Worm (Caenorhabditis elegans) whole organism, L4 larva: ENCODE results near the gene zig-8.

Source experiments
- D1046.2 ChIP-seq: fragments of 200-800 bp; sonication (Bioruptor generic); IDR thresholded peaks from 2 replicates; pipeline ENCODE4 v1.3.6; 2022; ENCODE audit warnings: missing genetic modification characterization, missing compliant biosample characterization
- F37D6.2 ChIP-seq: sonication (generic microtip); optimal IDR thresholded peaks from 2 replicates; lab custom pipeline; 2016; ENCODE audit warnings: mild to moderate bottlenecking, missing genetic modification characterization, missing compliant biosample characterization
- F44E2.7 ChIP-seq: fragments of 200-800 bp; sonication (Bioruptor generic); IDR thresholded peaks from 2 replicates; pipeline ENCODE4 v2.1.2; 2022; ENCODE audit warnings: missing genetic modification characterization, missing compliant biosample characterization
- R02D3.7 ChIP-seq: fragments of 150-350 bp; sonication (generic microtip); optimal IDR thresholded peaks from 3 replicates; lab custom pipeline; 2014; ENCODE audit warnings: missing biosample characterization, missing genetic modification characterization
- ama-1 ChIP-seq: fragments of 150-350 bp; optimal IDR thresholded peaks from 2 replicates; lab custom pipeline; 2014; ENCODE audit warnings: inconsistent platforms, mixed read lengths
- daf-16 ChIP-seq, 3 experiments: sonication (generic microtip); optimal IDR thresholded peaks; 2 replicates each; lab custom pipeline; 2016 to 2017; ENCODE audit warnings: missing genetic modification characterization in 3 of 3, missing genetic modification reagents in 3 of 3, mild to moderate bottlenecking in 2 of 3, missing compliant biosample characterization in 2 of 3, missing biosample characterization in 1 of 3, moderate library complexity in 1 of 3
- daf-19 ChIP-seq: fragments of 200-800 bp; sonication (Bioruptor generic); conservative IDR thresholded peaks from 2 replicates; pipeline ENCODE4 v1.3.6; 2022; ENCODE audit warnings: missing genetic modification characterization, missing compliant biosample characterization
- dpl-1 ChIP-seq: fragments of 150-350 bp; optimal IDR thresholded peaks from 2 replicates; lab custom pipeline; 2014; ENCODE audit warnings: missing biosample characterization, missing genetic modification reagents, missing genetic modification characterization
- dve-1 ChIP-seq: sonication (generic microtip); optimal IDR thresholded peaks from 2 replicates; lab custom pipeline; 2017; ENCODE audit warnings: antibody characterized with exemption, mild to moderate bottlenecking, missing genetic modification characterization, missing compliant biosample characterization; ENCODE audit not compliant: insufficient read depth
- egl-43 ChIP-seq: fragments of 200-800 bp; sonication (Bioruptor generic); IDR thresholded peaks from 2 replicates; pipeline ENCODE4 v1.3.6; 2022; ENCODE audit warnings: missing genetic modification reagents, missing genetic modification characterization, missing compliant biosample characterization
- fkh-10 ChIP-seq: fragments of 150-350 bp; optimal IDR thresholded peaks from 2 replicates; lab custom pipeline; 2014; ENCODE audit warnings: missing biosample characterization, missing genetic modification reagents, missing genetic modification characterization
- hlh-30 ChIP-seq: sonication (generic microtip); optimal IDR thresholded peaks from 2 replicates; lab custom pipeline; 2017; ENCODE audit warnings: antibody characterized with exemption, mild to moderate bottlenecking, missing genetic modification characterization, missing compliant biosample characterization; ENCODE audit not compliant: insufficient read depth
- lin-38 ChIP-seq: fragments of 200-800 bp; sonication (Bioruptor generic); IDR thresholded peaks from 2 replicates; pipeline ENCODE4 v1.3.6; 2022; ENCODE audit warnings: missing genetic modification reagents, missing genetic modification characterization, missing compliant biosample characterization
- lir-3 ChIP-seq: sonication (generic microtip); optimal IDR thresholded peaks from 2 replicates; lab custom pipeline; 2016; ENCODE audit warnings: mild to moderate bottlenecking, missing genetic modification characterization, missing compliant biosample characterization
- lsy-2 ChIP-seq, 2 experiments: fragments of 150-350 bp in 1 of 2; sonication (generic microtip) in 1 of 2; optimal IDR thresholded peaks; 2 replicates each; lab custom pipeline; 2014 to 2017; ENCODE audit warnings: missing biosample characterization in 2 of 2, missing genetic modification characterization in 2 of 2
- mdl-1 ChIP-seq, 2 experiments: fragments of 150-350 bp in 1 of 2; sonication (generic microtip) in 1 of 2; optimal IDR thresholded peaks; 2 replicates each; lab custom pipeline; 2014 to 2017; ENCODE audit warnings: missing biosample characterization in 2 of 2, missing genetic modification characterization in 2 of 2
- mdt-29 ChIP-seq: fragments of 200-800 bp; sonication (Bioruptor generic); IDR thresholded peaks from 2 replicates; pipeline ENCODE4 v1.3.6; 2022; ENCODE audit warnings: missing genetic modification reagents, missing genetic modification characterization, missing compliant biosample characterization
- mes-2 ChIP-seq: sonication (generic microtip); optimal IDR thresholded peaks from 2 replicates; lab custom pipeline; 2016; ENCODE audit warnings: missing genotype, mild to moderate bottlenecking, missing genetic modification characterization, missing compliant biosample characterization; ENCODE audit not compliant: poor library complexity, severe bottlenecking
- nhr-111 ChIP-seq: fragments of 200-800 bp; sonication (Bioruptor generic); optimal IDR thresholded peaks from 2 replicates; lab custom pipeline; 2018; ENCODE audit warnings: mild to moderate bottlenecking, missing genetic modification characterization, missing compliant biosample characterization
- nhr-237 ChIP-seq: sonication (generic microtip); optimal IDR thresholded peaks from 2 replicates; lab custom pipeline; 2017; ENCODE audit warnings: missing biosample characterization, missing genetic modification characterization
- nhr-28 ChIP-seq: fragments of 150-350 bp; optimal IDR thresholded peaks from 2 replicates; lab custom pipeline; 2014; ENCODE audit warnings: missing biosample characterization, missing genetic modification characterization
- nhr-42 ChIP-seq: fragments of 200-800 bp; sonication (Bioruptor generic); IDR thresholded peaks from 2 replicates; pipeline ENCODE4 v1.3.6; 2022; ENCODE audit warnings: missing genetic modification characterization, missing compliant biosample characterization
- nhr-48 ChIP-seq: sonication (generic microtip); optimal IDR thresholded peaks from 2 replicates; lab custom pipeline; 2016; ENCODE audit warnings: mild to moderate bottlenecking, missing genetic modification characterization, missing compliant biosample characterization
- nhr-76 ChIP-seq: fragments of 150-350 bp; optimal IDR thresholded peaks from 2 replicates; lab custom pipeline; 2014; ENCODE audit warnings: missing biosample characterization, missing genetic modification characterization
- pqm-1 ChIP-seq: sonication (generic microtip); optimal IDR thresholded peaks from 2 replicates; lab custom pipeline; 2017; ENCODE audit warnings: missing biosample characterization, missing genetic modification characterization
- snpc-4 ChIP-seq: fragments of 150-350 bp; optimal IDR thresholded peaks from 2 replicates; lab custom pipeline; 2014; ENCODE audit warnings: missing biosample characterization, missing genetic modification characterization
- tag-97 ChIP-seq: fragments of 200-800 bp; sonication (Bioruptor generic); IDR thresholded peaks from 2 replicates; pipeline ENCODE4 v1.3.6; 2022; ENCODE audit warnings: missing genetic modification characterization, missing compliant biosample characterization
- tra-1 ChIP-seq: fragments of 200-800 bp; sonication (Bioruptor generic); IDR thresholded peaks from 2 replicates; pipeline ENCODE4 v1.3.6; 2022; ENCODE audit warnings: missing genetic modification reagents, missing genetic modification characterization, missing compliant biosample characterization
- unc-62 ChIP-seq, 3 experiments: fragments of 150-350 bp in 1 of 3; sonication (generic microtip); optimal IDR thresholded peaks in 2 of 3; peaks in 1 of 3; 1 replicate in 1 of 3; 2 replicates in 2 of 3; lab custom pipeline; 2014 to 2017; ENCODE audit warnings: missing biosample characterization in 3 of 3, missing genetic modification characterization in 3 of 3, missing genetic modification reagents in 3 of 3, missing genotype in 1 of 3
- zfp-2 ChIP-seq: sonication (generic microtip); optimal IDR thresholded peaks from 2 replicates; lab custom pipeline; 2016; ENCODE audit warnings: mild to moderate bottlenecking, missing genetic modification characterization, missing compliant biosample characterization
- zfp-3 ChIP-seq: fragments of 200-800 bp; sonication (Bioruptor generic); conservative IDR thresholded peaks from 2 replicates; pipeline ENCODE4 v1.3.6; 2022; ENCODE audit warnings: missing genetic modification reagents, missing genetic modification characterization, missing compliant biosample characterization
- zip-11 ChIP-seq: fragments of 200-800 bp; sonication (Bioruptor generic); IDR thresholded peaks from 2 replicates; pipeline ENCODE4 v1.3.6; 2022; ENCODE audit warnings: missing genetic modification characterization, missing compliant biosample characterization
- zip-2 ChIP-seq: fragments of 150-350 bp; optimal IDR thresholded peaks from 2 replicates; lab custom pipeline; 2014; ENCODE audit warnings: missing biosample characterization, missing genetic modification characterization
- ztf-7 ChIP-seq: fragments of 150-350 bp; optimal IDR thresholded peaks from 2 replicates; lab custom pipeline; 2014; ENCODE audit warnings: missing biosample characterization, missing genetic modification characterization

The zig-8 gene

DNA sequence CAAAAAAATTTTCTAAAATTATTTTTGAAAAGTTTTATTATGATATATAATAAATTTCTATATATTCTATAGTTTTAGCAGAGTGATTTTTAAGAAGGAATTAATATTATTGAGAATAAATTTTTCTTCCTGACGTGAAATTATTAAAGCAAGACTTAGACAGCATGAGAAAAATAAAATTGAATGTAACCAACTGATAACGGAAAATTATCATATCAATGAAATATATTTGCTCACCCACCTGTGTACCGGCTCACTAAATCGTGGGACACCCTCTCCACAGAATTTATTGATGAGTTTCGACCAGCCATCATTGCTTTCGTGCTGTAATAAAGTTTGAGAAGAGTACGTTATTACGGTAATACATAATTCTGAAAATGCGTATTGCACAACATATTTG, 19.7 kb downstream of the zig-8 start, which contains the start of gene bre-2:
bre-2 (minus strand) TSS at position 326 of the 400 bp plus-strand sequence.
- TF ChIP-seq R02D3.7 (tag; lab: Kevin White, UChicago) = no peak
- TF ChIP-seq zfp-2 (tag; lab: Kevin White, UChicago) = no peak
- TF ChIP-seq daf-16 (GFP tag; optimal IDR thresholded peaks at IDR 0.05; lab: Kevin White, UChicago) = no peak
- TF ChIP-seq daf-16 (tag; optimal IDR thresholded peaks at IDR 0.05; lab: Kevin White, UChicago) = peak; percentile 62
- peak; percentile 34 for TF ChIP-seq pqm-1 (tag; lab: Kevin White, UChicago)
- no peak for TF ChIP-seq fkh-10
- TF ChIP-seq egl-43 (GFP tag; lab: Robert Waterston, UW) = no peak

ce11 chrIII:13151765-13152164, 32.1 kb downstream of the zig-8 start:
- no peak for TF ChIP-seq nhr-111 (GFP tag; lab: Kevin White, UChicago)
- TF ChIP-seq nhr-237 = no peak
- TF ChIP-seq zip-11 (GFP tag; lab: Robert Waterston, UW) = no peak
- peak; percentile 79 for TF ChIP-seq lin-38 (GFP tag; lab: Robert Waterston, UW)

DNA sequence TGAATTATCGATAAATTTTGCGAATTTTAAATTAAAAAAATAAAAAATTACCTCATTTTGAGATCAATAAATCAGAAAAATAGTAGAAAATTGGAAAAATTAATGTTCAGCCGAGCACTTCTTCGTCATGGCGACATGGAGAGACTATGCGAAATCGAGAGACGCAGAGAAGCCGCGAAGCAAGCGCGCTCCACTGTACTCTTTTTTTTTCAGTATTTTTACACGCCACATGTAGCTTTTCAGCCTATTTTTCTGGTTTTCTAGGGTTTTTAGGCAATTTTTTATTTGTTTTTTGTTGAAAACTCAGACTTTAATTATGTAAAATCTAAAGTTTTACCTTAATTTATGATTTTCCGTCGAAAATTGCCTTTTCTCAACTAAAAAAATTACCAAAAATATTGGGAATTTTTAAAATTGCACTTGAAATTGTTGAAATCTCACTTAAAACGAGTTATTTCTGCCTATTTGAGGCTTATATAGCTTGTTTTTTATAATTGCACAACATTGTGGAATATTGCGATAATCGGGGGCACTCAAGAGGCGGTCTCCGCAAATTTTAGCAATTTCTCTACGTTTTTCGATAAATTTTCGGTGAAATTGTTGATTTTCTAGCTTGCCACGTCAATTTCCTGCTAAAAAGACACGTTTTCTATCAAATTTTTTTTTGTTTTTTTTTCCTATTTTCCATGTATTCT, 33.2 kb downstream of the zig-8 start, which contains the start of gene Y39E4B.10:
Y39E4B.10 (minus strand) TSS at position 162 of the 695 bp plus-strand sequence.
- TF ChIP-seq dve-1 (tag; lab: Kevin White, UChicago) (peak; percentile 17), dpl-1 (GFP tag; lab: Kevin White, UChicago) (peak; percentile 55), ztf-7 (no peak), mes-2 (tag; lab: Kevin White, UChicago) (peak; percentile 56), nhr-76 (tag; lab: Kevin White, UChicago) (no peak), daf-19 (GFP tag; lab: Robert Waterston, UW) (no peak), nhr-28 (peak; percentile 16), nhr-42 (GFP tag; lab: Robert Waterston, UW) (no peak), unc-62 (GFP tag; optimal IDR thresholded peaks at IDR 0.05 in 1 of 2; lab: Kevin White, UChicago) (peak in 1 of 2 experiments; percentile 72), unc-62 (tag; optimal IDR thresholded peaks at IDR 0.05; lab: Kevin White, UChicago) (no peak), F37D6.2 (tag; lab: Kevin White, UChicago) (no peak), lsy-2 (tag; optimal IDR thresholded peaks at IDR 0.05; lab: Kevin White, UChicago) (peak in 1 of 2 experiments; percentile 61), snpc-4 (tag; lab: Kevin White, UChicago) (no peak), lin-38 (GFP tag; lab: Robert Waterston, UW) (peak; percentile 94), hlh-30 (tag; lab: Kevin White, UChicago) (peak; percentile 29), zip-2 (tag; lab: Kevin White, UChicago) (peak; percentile 94)

ce11 chrIII:13153517-13153916, 33.9 kb downstream of the zig-8 start, which contains the start of gene abce-1:
Gene abce-1 (plus strand): TSS chrIII:13153817.
- TF ChIP-seq hlh-30 (tag; lab: Kevin White, UChicago) (no peak), zfp-3 (GFP tag; lab: Robert Waterston, UW) (no peak), lir-3 (no peak), F44E2.7 (GFP tag; lab: Robert Waterston, UW) (no peak), mdt-29 (GFP tag; lab: Robert Waterston, UW) (no peak), nhr-48 (no peak), daf-19 (GFP tag; lab: Robert Waterston, UW) (no peak), ama-1 (lab: Kevin White, UChicago) (no peak)

DNA sequence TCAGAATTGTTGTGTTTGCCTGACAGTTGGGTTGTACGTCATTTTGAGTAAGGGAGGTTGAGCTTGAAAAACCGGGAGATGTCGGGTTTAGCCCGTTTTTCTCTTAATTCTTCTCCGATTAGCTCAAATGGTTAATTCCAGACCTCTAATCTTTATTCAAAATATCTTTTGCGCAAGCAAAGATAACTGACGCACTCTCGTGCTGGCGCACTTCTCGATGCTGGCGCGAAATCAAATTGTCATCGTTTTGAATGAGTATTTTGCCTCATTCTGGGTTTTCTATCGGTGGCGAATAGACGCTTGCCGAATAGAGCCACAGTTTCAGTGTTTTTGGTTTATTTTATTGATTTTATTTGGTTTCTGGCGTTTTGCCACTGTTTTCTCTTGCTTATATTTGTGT, 41.0 kb downstream of the zig-8 start:
- no peak for TF ChIP-seq zip-2 (tag; lab: Kevin White, UChicago)
- no peak for TF ChIP-seq D1046.2 (GFP tag; lab: Robert Waterston, UW)
- TF ChIP-seq tag-97 = no peak
- TF ChIP-seq ama-1 (lab: Kevin White, UChicago) = no peak
- no peak for TF ChIP-seq mdl-1 (tag; optimal IDR thresholded peaks at IDR 0.05; lab: Kevin White, UChicago)
- peak; percentile 55 for TF ChIP-seq dpl-1 (GFP tag; lab: Kevin White, UChicago)
- no peak for TF ChIP-seq tra-1 (GFP tag; lab: Robert Waterston, UW)
- peak; percentile 79 for TF ChIP-seq lin-38 (GFP tag; lab: Robert Waterston, UW)
- peak; percentile 46 for TF ChIP-seq mes-2 (tag; lab: Kevin White, UChicago)
